Fruit fly (Drosophila melanogaster) whole organism, prepupa: Measurements from ENCODE around the gene numb.

Source experiments
- CG10631 ChIP-seq: fragments of 200-800 bp; sonication (Bioruptor generic); optimal IDR thresholded peaks from 2 replicates; lab custom pipeline; 2016; ENCODE audit warnings: missing biosample characterization, missing genetic modification characterization
- CG15336 ChIP-seq: fragments of 200-800 bp; sonication (Bioruptor generic); IDR thresholded peaks from 2 replicates; pipeline ENCODE4 v1.3.6; 2022; ENCODE audit warnings: missing biosample characterization, missing genetic modification characterization
- Hr38 ChIP-seq: sonication (Bioruptor generic); optimal IDR thresholded peaks from 2 replicates; lab custom pipeline; 2016; ENCODE audit warnings: missing biosample characterization, missing genetic modification characterization
- Sox102F ChIP-seq: fragments of 200-800 bp; sonication (Bioruptor generic); optimal IDR thresholded peaks from 2 replicates; lab custom pipeline; 2016; ENCODE audit warnings: missing biosample characterization, mild to moderate bottlenecking, missing genetic modification characterization
- spab ChIP-seq: fragments of 200-800 bp; sonication (Bioruptor generic); optimal IDR thresholded peaks from 2 replicates; lab custom pipeline; 2017; ENCODE audit warnings: missing biosample characterization, mild to moderate bottlenecking, missing genetic modification characterization, missing genetic modification reagents
- ss ChIP-seq, 2 experiments: fragments of 200-800 bp; sonication (Bioruptor generic); optimal IDR thresholded peaks; 2 replicates in 1 of 2; 3 replicates in 1 of 2; lab custom pipeline; 2017 to 2018; ENCODE audit warnings: mild to moderate bottlenecking in 2 of 2, missing biosample characterization in 2 of 2, missing genetic modification characterization in 2 of 2, moderate library complexity in 1 of 2
- vri ChIP-seq: fragments of 200-800 bp; sonication (Bioruptor generic); optimal IDR thresholded peaks from 3 replicates; lab custom pipeline; 2016; ENCODE audit warnings: missing biosample characterization, mild to moderate bottlenecking, missing genetic modification characterization

DNA sequence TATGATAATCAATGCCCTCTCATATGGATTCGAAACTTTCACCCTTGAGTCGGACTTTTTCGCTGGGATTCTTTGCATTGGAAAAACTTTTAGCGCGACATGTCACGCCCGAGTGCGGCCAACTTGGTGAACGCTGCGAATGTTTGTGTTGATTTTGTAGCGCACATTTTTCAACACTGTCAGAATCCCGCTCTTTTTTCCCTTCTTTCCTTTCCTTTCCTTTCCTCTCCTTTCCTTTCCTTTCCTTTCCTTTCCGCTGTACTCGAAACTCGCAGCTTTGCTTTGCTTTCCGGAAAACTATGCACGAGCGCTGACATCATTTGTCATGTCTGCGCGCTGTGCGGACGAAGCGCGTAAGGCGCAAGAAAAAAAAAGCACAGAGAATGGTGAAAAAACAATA is 30.1 kb downstream of the numb start:
- no peak for TF ChIP-seq spab
- TF ChIP-seq CG15336 (GFP tag; lab: Robert Waterston, UW) = no peak
- no peak for TF ChIP-seq CG10631 (GFP tag; lab: Kevin White, UChicago)
- TF ChIP-seq vri (GFP tag; lab: Kevin White, UChicago) = no peak
- no peak for TF ChIP-seq Hr38 (GFP tag; lab: Kevin White, UChicago)
- TF ChIP-seq Sox102F (GFP tag; lab: Kevin White, UChicago) = no peak
- no peak for TF ChIP-seq ss (GFP tag; optimal IDR thresholded peaks at IDR 0.05; lab: Kevin White, UChicago)
